Worm (Caenorhabditis elegans) whole organism, early embryonic: ENCODE results near the gene cpb-1.

Source experiments
- B0310.2 ChIP-seq: sonication (generic microtip); optimal IDR thresholded peaks from 2 replicates; lab custom pipeline; 2016; ENCODE audit warnings: mild to moderate bottlenecking, missing genetic modification characterization, missing compliant biosample characterization
- F13C5.2 ChIP-seq: sonication (generic microtip); optimal IDR thresholded peaks from 2 replicates; lab custom pipeline; 2017; ENCODE audit warnings: mild to moderate bottlenecking, missing genetic modification characterization, inconsistent platforms, missing compliant biosample characterization
- aly-1 ChIP-seq: sonication (generic microtip); optimal IDR thresholded peaks from 2 replicates; lab custom pipeline; 2016; ENCODE audit warnings: missing genetic modification characterization, missing compliant biosample characterization
- ama-1 ChIP-seq: fragments of 150-350 bp; optimal IDR thresholded peaks from 2 replicates; lab custom pipeline; 2014
- ceh-13 ChIP-seq: fragments of 200-800 bp; sonication (Bioruptor generic); optimal IDR thresholded peaks from 2 replicates; lab custom pipeline; 2018; ENCODE audit warnings: mild to moderate bottlenecking, missing genetic modification characterization, missing compliant biosample characterization
- ceh-36 ChIP-seq: sonication (generic microtip); optimal IDR thresholded peaks from 2 replicates; lab custom pipeline; 2016; ENCODE audit warnings: missing genetic modification characterization, inconsistent platforms, missing compliant biosample characterization
- ets-7 ChIP-seq: sonication (generic microtip); optimal IDR thresholded peaks from 2 replicates; lab custom pipeline; 2016; ENCODE audit warnings: missing genotype, missing genetic modification characterization, missing compliant biosample characterization
- flt-1 ChIP-seq: fragments of 200-800 bp; sonication (Bioruptor generic); IDR thresholded peaks from 2 replicates; pipeline ENCODE4 v1.3.6; 2022; ENCODE audit warnings: missing genetic modification characterization, missing compliant biosample characterization
- hmbx-1 ChIP-seq: sonication (generic microtip); optimal IDR thresholded peaks from 2 replicates; lab custom pipeline; 2016; ENCODE audit warnings: mild to moderate bottlenecking, missing genetic modification characterization, missing compliant biosample characterization
- hmg-4 ChIP-seq: fragments of 200-800 bp; sonication (Bioruptor generic); optimal IDR thresholded peaks from 2 replicates; lab custom pipeline; 2018; ENCODE audit warnings: mild to moderate bottlenecking, missing genetic modification characterization, missing compliant biosample characterization
- hnd-1 ChIP-seq: sonication (generic microtip); optimal IDR thresholded peaks from 2 replicates; lab custom pipeline; 2016; ENCODE audit warnings: missing genetic modification characterization, missing compliant biosample characterization
- pes-1 ChIP-seq: fragments of 200-800 bp; sonication (Bioruptor generic); IDR thresholded peaks from 2 replicates; pipeline ENCODE4 v1.3.6; 2022; ENCODE audit warnings: missing genetic modification reagents, missing genetic modification characterization, missing compliant biosample characterization
- scrt-1 ChIP-seq: fragments of 200-800 bp; sonication (Bioruptor generic); IDR thresholded peaks from 2 replicates; pipeline ENCODE4 v1.3.6; 2022; ENCODE audit warnings: missing genetic modification characterization, missing compliant biosample characterization
- sea-1 ChIP-seq: fragments of 200-800 bp; sonication (Bioruptor generic); conservative IDR thresholded peaks from 2 replicates; pipeline ENCODE4 v1.3.6; 2022; ENCODE audit warnings: missing genetic modification characterization, missing compliant biosample characterization
- tbx-11 ChIP-seq: fragments of 200-800 bp; sonication (Bioruptor generic); IDR thresholded peaks from 2 replicates; pipeline ENCODE4 v1.3.6; 2022; ENCODE audit warnings: missing genetic modification characterization, missing compliant biosample characterization
- tbx-37 ChIP-seq: fragments of 200-800 bp; sonication (Bioruptor generic); conservative IDR thresholded peaks from 2 replicates; pipeline ENCODE4 v1.3.6; 2022; ENCODE audit warnings: missing genetic modification reagents, missing genetic modification characterization, missing compliant biosample characterization
- tra-4 ChIP-seq: sonication (generic microtip); optimal IDR thresholded peaks from 2 replicates; lab custom pipeline; 2017; ENCODE audit warnings: missing genetic modification characterization, missing compliant biosample characterization

cpb-1 gene

DNA sequence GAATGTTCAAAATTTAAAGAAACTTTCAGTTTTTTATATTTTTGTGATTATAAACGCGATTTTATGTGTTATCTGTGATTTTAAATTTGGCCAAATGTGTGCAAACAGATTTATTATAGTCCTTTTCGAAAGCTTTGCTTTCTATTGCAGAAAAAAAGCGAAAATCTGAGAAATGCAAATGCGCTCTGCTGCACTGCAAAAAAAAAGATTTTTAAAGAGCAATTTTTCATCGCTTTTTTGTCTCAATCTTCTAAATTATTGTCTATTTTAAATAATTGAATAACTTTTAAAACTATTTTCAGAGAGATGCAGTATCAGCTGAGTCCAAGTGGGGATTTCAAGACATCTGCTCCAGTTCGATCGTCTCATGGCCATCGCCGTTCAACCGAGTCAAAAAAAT is at the start of gene cpb-1:
Gene cpb-1 (plus strand): TSS at position 301 of the 400 bp plus-strand sequence.
- TF ChIP-seq F13C5.2 (tag; lab: Kevin White, UChicago), result no peak
- TF ChIP-seq ets-7 (tag; lab: Kevin White, UChicago), result no peak
- no peak for TF ChIP-seq ceh-13
- no peak for TF ChIP-seq tbx-11
- TF ChIP-seq hmbx-1, result no peak
- TF ChIP-seq ceh-36 (tag; lab: Kevin White, UChicago), result no peak
- TF ChIP-seq flt-1 (GFP tag; lab: Robert Waterston, UW), result no peak
- no peak for TF ChIP-seq tbx-37 (GFP tag; lab: Robert Waterston, UW)
- TF ChIP-seq pes-1 (GFP tag; lab: Robert Waterston, UW), result no peak
- no peak for TF ChIP-seq sea-1 (GFP tag; lab: Robert Waterston, UW)
- no peak for TF ChIP-seq tra-4
- no peak for TF ChIP-seq aly-1 (tag; lab: Kevin White, UChicago)
- TF ChIP-seq B0310.2 (tag; lab: Kevin White, UChicago), result no peak
- TF ChIP-seq scrt-1 (GFP tag; lab: Robert Waterston, UW), result no peak
- TF ChIP-seq ama-1 (lab: Kevin White, UChicago), result no peak

- TF ChIP-seq flt-1 (GFP tag; lab: Robert Waterston, UW) (no peak), pes-1 (GFP tag; lab: Robert Waterston, UW) (no peak), B0310.2 (tag; lab: Kevin White, UChicago) (no peak), F13C5.2 (tag; lab: Kevin White, UChicago) (no peak), hmg-4 (GFP tag; lab: Kevin White, UChicago) (no peak), hmbx-1 (no peak), scrt-1 (GFP tag; lab: Robert Waterston, UW) (no peak), tra-4 (no peak), aly-1 (tag; lab: Kevin White, UChicago) (no peak), tbx-37 (GFP tag; lab: Robert Waterston, UW) (no peak), ama-1 (lab: Kevin White, UChicago) (no peak), ceh-36 (tag; lab: Kevin White, UChicago) (no peak), ceh-13 (no peak), ets-7 (tag; lab: Kevin White, UChicago) (no peak), sea-1 (GFP tag; lab: Robert Waterston, UW) (no peak), tbx-11 (no peak), hnd-1 (tag; lab: Kevin White, UChicago) (no peak)
Measured at ce11 chrIII:9277803-9278202, 44.3 kb upstream of the cpb-1 start.

ce11 chrIII:9281480-9281879 is 40.6 kb upstream of the cpb-1 start, which contains the start of gene fozi-1:
Gene fozi-1, plus strand, starts transcription at chrIII:9281780.
- TF ChIP-seq F13C5.2 (tag; lab: Kevin White, UChicago), result no peak
- TF ChIP-seq hmbx-1, result no peak
- no peak for TF ChIP-seq tbx-37 (GFP tag; lab: Robert Waterston, UW)
- no peak for TF ChIP-seq aly-1 (tag; lab: Kevin White, UChicago)
- no peak for TF ChIP-seq ceh-36 (tag; lab: Kevin White, UChicago)
- no peak for TF ChIP-seq hmg-4 (GFP tag; lab: Kevin White, UChicago)
- TF ChIP-seq pes-1 (GFP tag; lab: Robert Waterston, UW), result no peak
- no peak for TF ChIP-seq scrt-1 (GFP tag; lab: Robert Waterston, UW)
- TF ChIP-seq tbx-11, result no peak
- TF ChIP-seq B0310.2 (tag; lab: Kevin White, UChicago), result no peak
- no peak for TF ChIP-seq tra-4
- no peak for TF ChIP-seq flt-1 (GFP tag; lab: Robert Waterston, UW)
- no peak for TF ChIP-seq hnd-1 (tag; lab: Kevin White, UChicago)
- no peak for TF ChIP-seq ama-1 (lab: Kevin White, UChicago)

- TF ChIP-seq tbx-11, result no peak
- TF ChIP-seq flt-1 (GFP tag; lab: Robert Waterston, UW), result no peak
- TF ChIP-seq tra-4, result no peak
- no peak for TF ChIP-seq ceh-13
- no peak for TF ChIP-seq ets-7 (tag; lab: Kevin White, UChicago)
- no peak for TF ChIP-seq tbx-37 (GFP tag; lab: Robert Waterston, UW)
- TF ChIP-seq sea-1 (GFP tag; lab: Robert Waterston, UW), result no peak
- no peak for TF ChIP-seq hnd-1 (tag; lab: Kevin White, UChicago)
- no peak for TF ChIP-seq ama-1 (lab: Kevin White, UChicago)
- no peak for TF ChIP-seq aly-1 (tag; lab: Kevin White, UChicago)
Measured at ce11 chrIII:9288540-9288939, 33.6 kb upstream of the cpb-1 start.

ce11 chrIII:9289815-9290214 is 32.3 kb upstream of the cpb-1 start:
- TF ChIP-seq ceh-36 (tag; lab: Kevin White, UChicago), result no peak

DNA sequence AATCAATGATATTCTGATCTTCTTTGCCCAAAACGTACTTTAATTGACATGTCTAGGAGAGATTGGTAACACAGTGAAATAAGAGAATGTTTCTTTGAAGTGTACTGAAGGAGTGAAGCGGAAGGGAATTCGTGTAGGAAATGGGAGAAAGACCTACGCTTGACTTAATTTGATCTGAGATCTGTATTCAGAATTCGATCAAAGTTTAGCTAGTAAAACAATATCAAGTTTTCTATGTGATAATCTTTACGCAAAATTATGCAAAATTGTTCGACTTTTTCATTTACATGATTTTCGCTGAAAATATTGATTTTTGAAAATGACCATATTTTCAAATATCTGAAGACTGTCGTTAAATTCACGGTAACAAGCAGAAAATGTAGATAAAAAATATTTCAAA is 24.8 kb upstream of the cpb-1 start, which contains the start of gene K01B6.4:
Gene K01B6.4 (minus strand): TSS at position 101 of the 400 bp plus-strand sequence.
- no peak for TF ChIP-seq B0310.2 (tag; lab: Kevin White, UChicago)
- TF ChIP-seq hmg-4 (GFP tag; lab: Kevin White, UChicago), result no peak
- TF ChIP-seq flt-1 (GFP tag; lab: Robert Waterston, UW), result no peak
- no peak for TF ChIP-seq aly-1 (tag; lab: Kevin White, UChicago)
- no peak for TF ChIP-seq F13C5.2 (tag; lab: Kevin White, UChicago)
- no peak for TF ChIP-seq tra-4
- TF ChIP-seq ceh-13, result no peak
- no peak for TF ChIP-seq sea-1 (GFP tag; lab: Robert Waterston, UW)
- no peak for TF ChIP-seq tbx-11
- no peak for TF ChIP-seq hmbx-1
- TF ChIP-seq tbx-37 (GFP tag; lab: Robert Waterston, UW), result no peak
- TF ChIP-seq hnd-1 (tag; lab: Kevin White, UChicago), result no peak
- TF ChIP-seq pes-1 (GFP tag; lab: Robert Waterston, UW), result no peak
- TF ChIP-seq scrt-1 (GFP tag; lab: Robert Waterston, UW), result no peak

DNA sequence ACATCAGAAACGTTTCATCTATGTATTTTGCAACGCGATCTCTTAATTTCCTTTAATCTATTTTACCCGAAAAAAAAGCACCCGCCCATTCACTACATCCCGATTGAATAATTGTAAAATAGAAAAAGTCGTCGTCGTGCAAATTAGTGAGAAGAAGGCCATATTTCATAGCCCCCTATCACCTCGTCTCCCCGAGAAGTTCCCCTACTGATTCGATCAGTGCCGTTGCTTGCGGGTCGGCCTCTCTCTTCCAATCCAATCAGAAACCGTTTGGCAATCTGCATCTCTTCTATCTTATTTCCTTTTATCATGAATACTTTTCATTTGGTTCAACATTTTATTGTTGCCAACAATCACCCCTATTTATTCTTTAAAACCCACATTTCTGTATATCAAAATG is 23.0 kb upstream of the cpb-1 start:
- no peak for TF ChIP-seq hmg-4 (GFP tag; lab: Kevin White, UChicago)

- TF ChIP-seq tbx-11 (no peak), ceh-13 (no peak), ama-1 (lab: Kevin White, UChicago) (no peak), hmbx-1 (no peak), hmg-4 (GFP tag; lab: Kevin White, UChicago) (no peak), scrt-1 (GFP tag; lab: Robert Waterston, UW) (no peak), tbx-37 (GFP tag; lab: Robert Waterston, UW) (no peak), pes-1 (GFP tag; lab: Robert Waterston, UW) (no peak), F13C5.2 (tag; lab: Kevin White, UChicago) (no peak), ceh-36 (tag; lab: Kevin White, UChicago) (no peak), B0310.2 (tag; lab: Kevin White, UChicago) (no peak), hnd-1 (tag; lab: Kevin White, UChicago) (no peak), sea-1 (GFP tag; lab: Robert Waterston, UW) (no peak), tra-4 (no peak), flt-1 (GFP tag; lab: Robert Waterston, UW) (no peak), aly-1 (tag; lab: Kevin White, UChicago) (no peak), ets-7 (tag; lab: Kevin White, UChicago) (no peak)
Measured at ce11 chrIII:9299919-9300318, 22.2 kb upstream of the cpb-1 start, which contains the start of gene K01B6.3. Gene K01B6.3, plus strand, starts transcription at chrIII:9300219.
